Worm (Caenorhabditis elegans) whole organism, L4 larva: Measurements from ENCODE around the gene W07G4.5.

Experiments used
- F44E2.7 ChIP-seq: fragments of 200-800 bp; sonication (Bioruptor generic); IDR thresholded peaks from 2 replicates; pipeline ENCODE4 v2.1.2; 2022; ENCODE audit warnings: missing genetic modification characterization, missing compliant biosample characterization
- R02D3.7 ChIP-seq: fragments of 150-350 bp; sonication (generic microtip); optimal IDR thresholded peaks from 3 replicates; lab custom pipeline; 2014; ENCODE audit warnings: missing biosample characterization, missing genetic modification characterization
- egl-27 ChIP-seq: sonication (generic microtip); optimal IDR thresholded peaks from 3 replicates; lab custom pipeline; 2017; ENCODE audit warnings: missing biosample characterization, missing genetic modification reagents, missing genetic modification characterization
- fkh-10 ChIP-seq: fragments of 150-350 bp; optimal IDR thresholded peaks from 2 replicates; lab custom pipeline; 2014; ENCODE audit warnings: missing biosample characterization, missing genetic modification reagents, missing genetic modification characterization
- lin-13 ChIP-seq: fragments of 150-350 bp; optimal IDR thresholded peaks from 2 replicates; lab custom pipeline; 2014; ENCODE audit warnings: missing biosample characterization, missing genetic modification reagents, missing genetic modification characterization
- madf-9 ChIP-seq: fragments of 200-800 bp; sonication (Bioruptor generic); conservative IDR thresholded peaks from 2 replicates; pipeline ENCODE4 v1.3.6; 2022; ENCODE audit warnings: missing genetic modification reagents, missing genetic modification characterization, missing compliant biosample characterization
- nhr-6 ChIP-seq: fragments of 150-350 bp; optimal IDR thresholded peaks from 2 replicates; lab custom pipeline; 2014; ENCODE audit warnings: missing biosample characterization, missing genetic modification characterization
- pha-4 ChIP-seq, 2 experiments: fragments of 150-350 bp in 1 of 2; fragments of 200-800 bp in 1 of 2; sonication (Bioruptor generic) in 1 of 2; IDR thresholded peaks in 1 of 2; optimal IDR thresholded peaks in 1 of 2; 2 replicates each; pipeline versions ENCODE4 v1.3.6 to Lab custom; 2014 to 2022; ENCODE audit warnings: missing genetic modification characterization in 2 of 2, missing genetic modification reagents in 2 of 2, missing biosample characterization in 1 of 2, missing compliant biosample characterization in 1 of 2
- pqm-1 ChIP-seq: sonication (generic microtip); optimal IDR thresholded peaks from 2 replicates; lab custom pipeline; 2017; ENCODE audit warnings: missing biosample characterization, missing genetic modification characterization
- skn-1 ChIP-seq: fragments of 150-350 bp; optimal IDR thresholded peaks from 2 replicates; lab custom pipeline; 2014; ENCODE audit warnings: missing biosample characterization, missing genetic modification characterization
- snpc-4 ChIP-seq: fragments of 150-350 bp; optimal IDR thresholded peaks from 2 replicates; lab custom pipeline; 2014; ENCODE audit warnings: missing biosample characterization, missing genetic modification characterization
- unc-39 ChIP-seq: sonication (generic microtip); optimal IDR thresholded peaks from 2 replicates; lab custom pipeline; 2017; ENCODE audit warnings: missing biosample characterization, missing genetic modification characterization
- unc-62 ChIP-seq, 3 experiments: fragments of 150-350 bp in 1 of 3; sonication (generic microtip); optimal IDR thresholded peaks in 2 of 3; peaks in 1 of 3; 1 replicate in 1 of 3; 2 replicates in 2 of 3; lab custom pipeline; 2014 to 2017; ENCODE audit warnings: missing biosample characterization in 3 of 3, missing genetic modification characterization in 3 of 3, missing genetic modification reagents in 3 of 3, missing genotype in 1 of 3
- ztf-11 ChIP-seq: fragments of 150-350 bp; optimal IDR thresholded peaks from 2 replicates; lab custom pipeline; 2014; ENCODE audit warnings: missing biosample characterization, missing genetic modification characterization

DNA sequence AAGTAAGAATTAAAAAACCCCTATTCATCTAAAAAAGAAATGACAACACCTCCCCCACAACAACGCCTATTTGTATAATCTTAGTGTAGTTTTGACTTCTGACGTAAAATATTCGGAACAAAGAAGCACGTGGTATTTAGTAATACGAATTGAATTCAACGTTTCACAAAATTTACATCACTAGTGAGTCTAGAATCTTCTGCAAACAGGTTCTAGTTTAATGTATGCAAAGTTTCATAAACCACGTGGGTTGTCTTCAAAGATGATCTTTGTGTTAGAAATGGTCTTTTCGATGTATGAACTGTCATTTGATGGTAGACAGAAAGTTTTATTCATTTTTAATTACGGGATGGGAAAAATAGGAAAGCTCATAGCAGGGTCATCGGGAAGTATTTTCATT is 25.4 kb downstream of the W07G4.5 start:
- no peak for TF ChIP-seq egl-27
- no peak for TF ChIP-seq ztf-11 (tag; lab: Kevin White, UChicago)
- no peak for TF ChIP-seq unc-62 (GFP tag; optimal IDR thresholded peaks at IDR 0.05 in 1 of 2; lab: Kevin White, UChicago)
- no peak for TF ChIP-seq unc-62 (tag; optimal IDR thresholded peaks at IDR 0.05; lab: Kevin White, UChicago)
- no peak for TF ChIP-seq snpc-4 (tag; lab: Kevin White, UChicago)
- TF ChIP-seq nhr-6, result no peak
- TF ChIP-seq fkh-10, result no peak
- TF ChIP-seq skn-1 (tag; lab: Kevin White, UChicago), result no peak
- TF ChIP-seq unc-39 (tag; lab: Kevin White, UChicago), result no peak
- no peak for TF ChIP-seq R02D3.7 (tag; lab: Kevin White, UChicago)
- TF ChIP-seq madf-9, result no peak
- TF ChIP-seq lin-13 (GFP tag; lab: Kevin White, UChicago), result no peak
- TF ChIP-seq pqm-1 (tag; lab: Kevin White, UChicago), result no peak
- TF ChIP-seq pha-4 (GFP tag; IDR thresholded peaks at IDR 0.05; lab: Robert Waterston, UW), result no peak
- TF ChIP-seq pha-4 (tag; optimal IDR thresholded peaks at IDR 0.05; lab: Kevin White, UChicago), result no peak
- TF ChIP-seq F44E2.7, result no peak
